Fruit fly (Drosophila melanogaster) whole organism, embryonic: Measurements from ENCODE around the gene CG15449.
A peak's percentile ranks its signal among the peaks of the same experiment; 100 is the strongest.

Experiments
- Adf1 ChIP-seq: fragments of 200-800 bp; sonication (Bioruptor generic); IDR thresholded peaks from 2 replicates; pipeline ENCODE4 v1.3.6; 2022; ENCODE audit warnings: missing biosample characterization, missing genetic modification characterization
- Aef1 ChIP-seq: fragments of 200-800 bp; sonication (Bioruptor generic); IDR thresholded peaks from 3 replicates; pipeline ENCODE4 v1.3.6; 2022; ENCODE audit warnings: missing biosample characterization, missing genetic modification characterization
- Antp ChIP-seq: fragments of 200-800 bp; sonication (Bioruptor generic); optimal IDR thresholded peaks from 3 replicates; lab custom pipeline; 2016; ENCODE audit warnings: missing biosample characterization, missing genetic modification characterization
- BtbVII ChIP-seq: fragments of 200-800 bp; sonication (Bioruptor generic); optimal IDR thresholded peaks from 3 replicates; lab custom pipeline; 2017; ENCODE audit warnings: missing biosample characterization, mild to moderate bottlenecking, missing genetic modification characterization
- Bteb2 ChIP-seq: fragments of 200-800 bp; sonication (Bioruptor generic); optimal IDR thresholded peaks from 2 replicates; lab custom pipeline; 2016; ENCODE audit warnings: missing biosample characterization, missing genetic modification characterization
- CG11085 ChIP-seq: fragments of 200-800 bp; sonication (Bioruptor generic); IDR thresholded peaks from 2 replicates; pipeline ENCODE4 v1.3.6; 2022; ENCODE audit warnings: missing biosample characterization, missing genetic modification characterization
- CG11456 ChIP-seq: fragments of 200-800 bp; sonication (Bioruptor generic); IDR thresholded peaks from 3 replicates; pipeline ENCODE4 v1.3.6; 2022; ENCODE audit warnings: missing biosample characterization, missing genetic modification characterization
- CG15073 ChIP-seq: fragments of 200-800 bp; sonication (Bioruptor generic); optimal IDR thresholded peaks from 2 replicates; lab custom pipeline; 2016; ENCODE audit warnings: missing biosample characterization, missing genetic modification characterization
- CG15479 ChIP-seq: fragments of 200-800 bp; sonication (Bioruptor generic); optimal IDR thresholded peaks from 3 replicates; lab custom pipeline; 2019; ENCODE audit warnings: missing biosample characterization, mild to moderate bottlenecking, missing genetic modification characterization, moderate library complexity
- CG15514 ChIP-seq: fragments of 200-800 bp; sonication (Bioruptor generic); optimal IDR thresholded peaks from 3 replicates; lab custom pipeline; 2017; ENCODE audit warnings: missing biosample characterization, missing genetic modification characterization, mild to moderate bottlenecking, moderate library complexity, missing genetic modification reagents
- CG16813 ChIP-seq: fragments of 200-800 bp; sonication (Bioruptor generic); IDR thresholded peaks from 3 replicates; pipeline ENCODE4 v1.3.6; 2022; ENCODE audit warnings: missing biosample characterization, missing genetic modification characterization; ENCODE audit not compliant: partially characterized antibody
- CG1832 ChIP-seq: fragments of 200-800 bp; sonication (Bioruptor generic); optimal IDR thresholded peaks from 2 replicates; lab custom pipeline; 2017; ENCODE audit warnings: missing biosample characterization, mild to moderate bottlenecking, missing genetic modification characterization, inconsistent platforms
- CG43689 ChIP-seq: fragments of 200-800 bp; sonication (Bioruptor generic); IDR thresholded peaks from 2 replicates; pipeline ENCODE4 v1.3.6; 2022; ENCODE audit warnings: missing biosample characterization, missing genetic modification characterization
- CG4707 ChIP-seq: fragments of 200-800 bp; sonication (Bioruptor generic); optimal IDR thresholded peaks from 2 replicates; lab custom pipeline; 2018; ENCODE audit warnings: missing biosample characterization, mild to moderate bottlenecking, missing genetic modification characterization, moderate library complexity
- CG8478 ChIP-seq: fragments of >200 bp; optimal IDR thresholded peaks from 2 replicates; lab custom pipeline; 2018
- CG9797 ChIP-seq: fragments of 200-800 bp; sonication (Bioruptor generic); optimal IDR thresholded peaks from 3 replicates; lab custom pipeline; 2018; ENCODE audit warnings: missing biosample characterization, mild to moderate bottlenecking, missing genetic modification characterization
- CG9876 ChIP-seq: fragments of 200-800 bp; sonication (Bioruptor generic); optimal IDR thresholded peaks from 2 replicates; lab custom pipeline; 2016; ENCODE audit warnings: missing biosample characterization, missing genetic modification characterization
- CG9932 ChIP-seq: fragments of 200-800 bp; sonication (Bioruptor generic); IDR thresholded peaks from 2 replicates; pipeline ENCODE4 v1.3.6; 2022; ENCODE audit warnings: missing biosample characterization, missing genetic modification characterization
- Camta ChIP-seq: fragments of 200-800 bp; sonication (Bioruptor generic); optimal IDR thresholded peaks from 2 replicates; lab custom pipeline; 2016; ENCODE audit warnings: missing biosample characterization, missing genetic modification characterization
- NC2α ChIP-seq: fragments of 200-800 bp; sonication (Bioruptor generic); optimal IDR thresholded peaks from 2 replicates; lab custom pipeline; 2016; ENCODE audit warnings: missing biosample characterization, missing genetic modification characterization
- Optix ChIP-seq: fragments of 200-800 bp; sonication (Bioruptor generic); IDR thresholded peaks from 3 replicates; pipeline ENCODE4 v1.3.6; 2022; ENCODE audit warnings: missing biosample characterization, missing genetic modification characterization
- Sin3A ChIP-seq: fragments of >200 bp; optimal IDR thresholded peaks from 2 replicates; lab custom pipeline; 2018
- Xbp1 ChIP-seq: fragments of 200-800 bp; sonication (Bioruptor generic); optimal IDR thresholded peaks from 3 replicates; lab custom pipeline; 2016; ENCODE audit warnings: missing biosample characterization, mild to moderate bottlenecking, missing genetic modification characterization
- bbx ChIP-seq: fragments of 200-800 bp; sonication (Bioruptor generic); IDR thresholded peaks from 2 replicates; pipeline ENCODE4 v1.3.6; 2022; ENCODE audit warnings: missing biosample characterization, missing genetic modification characterization; ENCODE audit not compliant: partially characterized antibody
- cad ChIP-seq: fragments of >200 bp; optimal IDR thresholded peaks from 2 replicates; lab custom pipeline; 2017; ENCODE audit warnings: missing biosample characterization, missing genetic modification characterization
- cg ChIP-seq: fragments of 200-800 bp; sonication (Bioruptor generic); optimal IDR thresholded peaks from 3 replicates; lab custom pipeline; 2019; ENCODE audit warnings: missing biosample characterization, mild to moderate bottlenecking, missing genetic modification characterization, moderate library complexity
- croc ChIP-seq: fragments of 200-800 bp; sonication (Bioruptor generic); conservative IDR thresholded peaks from 3 replicates; pipeline ENCODE4 v1.3.6; 2022; ENCODE audit warnings: missing biosample characterization, missing genetic modification characterization
- crol ChIP-seq: fragments of 200-800 bp; sonication (Bioruptor generic); IDR thresholded peaks from 2 replicates; pipeline ENCODE4 v1.3.6; 2022; ENCODE audit warnings: missing biosample characterization, missing genetic modification characterization
- cwo ChIP-seq: fragments of 200-800 bp; sonication (Bioruptor generic); optimal IDR thresholded peaks from 3 replicates; lab custom pipeline; 2017; ENCODE audit warnings: missing biosample characterization, missing genetic modification characterization, mild to moderate bottlenecking, moderate library complexity, missing genetic modification reagents
- da ChIP-seq: fragments of 200-800 bp; sonication (Bioruptor generic); optimal IDR thresholded peaks from 2 replicates; lab custom pipeline; 2016; ENCODE audit warnings: missing biosample characterization, missing genetic modification characterization
- dan ChIP-seq: fragments of 200-800 bp; sonication (Bioruptor generic); IDR thresholded peaks from 2 replicates; pipeline ENCODE4 v1.3.6; 2022; ENCODE audit warnings: missing biosample characterization, missing genetic modification characterization
- dati ChIP-seq: fragments of 200-800 bp; sonication (Bioruptor generic); IDR thresholded peaks from 2 replicates; pipeline ENCODE4 v1.3.6; 2022; ENCODE audit warnings: missing biosample characterization, missing genetic modification characterization
- emc ChIP-seq: fragments of 200-800 bp; sonication (Bioruptor generic); optimal IDR thresholded peaks from 2 replicates; lab custom pipeline; 2016; ENCODE audit warnings: missing biosample characterization, missing genetic modification characterization
- gce ChIP-seq: fragments of 200-800 bp; sonication (Bioruptor generic); IDR thresholded peaks from 3 replicates; pipeline ENCODE4 v1.3.6; 2022; ENCODE audit warnings: missing biosample characterization, missing genetic modification characterization
- grau ChIP-seq: fragments of 200-800 bp; optimal IDR thresholded peaks from 3 replicates; lab custom pipeline; 2019; ENCODE audit warnings: missing biosample characterization, mild to moderate bottlenecking, missing genetic modification characterization, moderate library complexity
- hth ChIP-seq: fragments of >200 bp; optimal IDR thresholded peaks from 2 replicates; lab custom pipeline; 2017; ENCODE audit warnings: inconsistent platforms
- kay ChIP-seq: fragments of 200-800 bp; sonication (Bioruptor generic); optimal IDR thresholded peaks from 2 replicates; lab custom pipeline; 2016; ENCODE audit warnings: missing biosample characterization, missing genetic modification characterization
- ken ChIP-seq: fragments of 200-800 bp; sonication (Bioruptor generic); IDR thresholded peaks from 3 replicates; pipeline ENCODE4 v1.3.6; 2022; ENCODE audit warnings: missing biosample characterization, missing genetic modification characterization
- kni ChIP-seq: fragments of 200-800 bp; sonication (Bioruptor generic); optimal IDR thresholded peaks from 3 replicates; lab custom pipeline; 2017; ENCODE audit warnings: mild to moderate bottlenecking, missing biosample characterization, missing genetic modification reagents, missing genetic modification characterization
- nom ChIP-seq: fragments of 200-800 bp; sonication (Bioruptor generic); optimal IDR thresholded peaks from 2 replicates; lab custom pipeline; 2017; ENCODE audit warnings: missing biosample characterization, missing genetic modification characterization, mild to moderate bottlenecking, moderate library complexity, missing genetic modification reagents
- pb ChIP-seq: fragments of 200-800 bp; sonication (Bioruptor generic); optimal IDR thresholded peaks from 3 replicates; lab custom pipeline; 2016; ENCODE audit warnings: missing biosample characterization, missing genetic modification characterization
- pros ChIP-seq: fragments of 200-800 bp; sonication (Bioruptor generic); optimal IDR thresholded peaks from 3 replicates; lab custom pipeline; 2019; ENCODE audit warnings: missing biosample characterization, mild to moderate bottlenecking, missing genetic modification characterization, moderate library complexity
- rib ChIP-seq: fragments of 200-800 bp; sonication (Bioruptor generic); IDR thresholded peaks from 2 replicates; pipeline ENCODE4 v1.3.6; 2022; ENCODE audit warnings: missing biosample characterization, missing genetic modification characterization
- sd ChIP-seq: fragments of 200-800 bp; sonication (Bioruptor generic); optimal IDR thresholded peaks from 3 replicates; lab custom pipeline; 2018; ENCODE audit warnings: missing biosample characterization, mild to moderate bottlenecking, missing genetic modification characterization, moderate library complexity
- sima ChIP-seq: fragments of 200-800 bp; sonication (Bioruptor generic); optimal IDR thresholded peaks from 2 replicates; lab custom pipeline; 2016; ENCODE audit warnings: missing biosample characterization, missing genetic modification characterization
- so ChIP-seq: fragments of 200-800 bp; sonication (Bioruptor generic); IDR thresholded peaks from 3 replicates; pipeline ENCODE4 v1.3.6; 2022; ENCODE audit warnings: missing biosample characterization, missing genetic modification characterization
- ssp ChIP-seq: fragments of 200-800 bp; sonication (Bioruptor generic); IDR thresholded peaks from 2 replicates; pipeline ENCODE4 v1.3.6; 2022; ENCODE audit warnings: missing biosample characterization, missing genetic modification characterization
- tna ChIP-seq: fragments of 200-800 bp; sonication (Bioruptor generic); IDR thresholded peaks from 2 replicates; pipeline ENCODE4 v1.3.6; 2022; ENCODE audit warnings: missing biosample characterization, missing genetic modification characterization; ENCODE audit not compliant: partially characterized antibody
- vvl ChIP-seq: fragments of 200-800 bp; sonication (Bioruptor generic); IDR thresholded peaks from 2 replicates; pipeline ENCODE4 v1.3.6; 2022; ENCODE audit warnings: missing biosample characterization, missing genetic modification characterization
- z ChIP-seq: fragments of 200-800 bp; sonication (Bioruptor generic); IDR thresholded peaks from 3 replicates; pipeline ENCODE4 v1.3.6; 2022; ENCODE audit warnings: missing biosample characterization, missing genetic modification characterization
- zfh1 ChIP-seq: fragments of 200-800 bp; sonication (Bioruptor generic); IDR thresholded peaks from 3 replicates; pipeline ENCODE4 v1.3.6; 2022; ENCODE audit warnings: missing biosample characterization, missing genetic modification characterization

CG15449 gene

DNA sequence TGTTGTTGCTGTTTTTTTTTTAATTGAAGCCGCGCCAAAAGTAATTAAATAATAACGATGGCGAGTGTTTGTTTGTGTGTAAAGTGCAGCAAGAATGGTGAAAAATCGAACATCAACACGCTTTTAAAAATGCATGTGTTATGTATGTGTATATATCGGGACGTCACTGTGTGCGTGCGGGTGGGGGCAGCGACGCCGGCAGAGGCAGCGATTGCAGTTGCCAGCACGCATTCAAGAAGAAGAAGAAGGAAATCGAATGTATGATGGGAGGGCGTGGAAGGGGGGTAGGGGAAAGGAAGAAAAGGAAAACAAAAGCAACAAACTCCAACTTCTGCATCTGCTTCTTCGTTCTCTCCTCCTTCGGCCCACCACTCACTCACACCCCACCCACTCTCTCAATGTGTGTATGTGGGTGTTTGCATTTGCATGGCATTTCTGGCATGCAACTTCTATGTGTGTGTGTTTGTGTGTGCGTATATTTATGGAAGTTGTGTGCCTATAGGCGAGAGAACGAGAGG lies 14.6 kb upstream of the CG15449 start (continued):
- TF ChIP-seq Bteb2 (GFP tag; lab: Kevin White, UChicago): no peak
- peak; percentile 12; the same call in 1 of the 2 replicates for TF ChIP-seq vvl
- peak; percentile 93 for TF ChIP-seq crol (GFP tag; lab: Robert Waterston, UW)
- TF ChIP-seq Optix (GFP tag; lab: Robert Waterston, UW): no peak
- peak; percentile 75 for TF ChIP-seq CG15073 (GFP tag; lab: Kevin White, UChicago)
- TF ChIP-seq cwo (GFP tag; lab: Kevin White, UChicago): no peak
- no peak for TF ChIP-seq zfh1 (GFP tag; lab: Robert Waterston, UW)
- TF ChIP-seq rib: peak; percentile 20; the same call in 1 of the 2 replicates
- no peak for TF ChIP-seq kay (GFP tag; lab: Kevin White, UChicago)
- TF ChIP-seq grau (tag; lab: Kevin White, UChicago): no peak
- TF ChIP-seq hth: no peak
- peak; percentile 10 for TF ChIP-seq pros (GFP tag; lab: Kevin White, UChicago)
- no peak for TF ChIP-seq CG9876
- TF ChIP-seq kni (GFP tag; lab: Kevin White, UChicago): peak; percentile 15
- TF ChIP-seq CG9932: no peak
- TF ChIP-seq ken (GFP tag; lab: Robert Waterston, UW): 0 out of 3 replicates have a peak, but pooled peaks have one; percentile 28
- no peak for TF ChIP-seq NC2α (GFP tag; lab: Kevin White, UChicago)
- TF ChIP-seq pb (GFP tag; lab: Kevin White, UChicago): no peak
- TF ChIP-seq CG15479 (GFP tag; lab: Kevin White, UChicago): no peak
- TF ChIP-seq gce (GFP tag; lab: Robert Waterston, UW): 0 out of 3 replicates have a peak, but pooled peaks have one; percentile 13
- TF ChIP-seq Adf1: peak; percentile 31; the same call in 1 of the 2 replicates
- TF ChIP-seq da: no peak
- TF ChIP-seq sd (tag; lab: Kevin White, UChicago): peak; percentile 60
- TF ChIP-seq CG8478 (lab: Kevin White, UChicago): no peak
- 0 out of 3 replicates have a peak, but pooled peaks have one; percentile 15 for TF ChIP-seq z (GFP tag; lab: Robert Waterston, UW)
- no peak for TF ChIP-seq emc (GFP tag; lab: Kevin White, UChicago)
- TF ChIP-seq BtbVII (GFP tag; lab: Kevin White, UChicago): no peak
- TF ChIP-seq so: no peak
- peak; percentile 81 for TF ChIP-seq cg (GFP tag; lab: Kevin White, UChicago)

DNA sequence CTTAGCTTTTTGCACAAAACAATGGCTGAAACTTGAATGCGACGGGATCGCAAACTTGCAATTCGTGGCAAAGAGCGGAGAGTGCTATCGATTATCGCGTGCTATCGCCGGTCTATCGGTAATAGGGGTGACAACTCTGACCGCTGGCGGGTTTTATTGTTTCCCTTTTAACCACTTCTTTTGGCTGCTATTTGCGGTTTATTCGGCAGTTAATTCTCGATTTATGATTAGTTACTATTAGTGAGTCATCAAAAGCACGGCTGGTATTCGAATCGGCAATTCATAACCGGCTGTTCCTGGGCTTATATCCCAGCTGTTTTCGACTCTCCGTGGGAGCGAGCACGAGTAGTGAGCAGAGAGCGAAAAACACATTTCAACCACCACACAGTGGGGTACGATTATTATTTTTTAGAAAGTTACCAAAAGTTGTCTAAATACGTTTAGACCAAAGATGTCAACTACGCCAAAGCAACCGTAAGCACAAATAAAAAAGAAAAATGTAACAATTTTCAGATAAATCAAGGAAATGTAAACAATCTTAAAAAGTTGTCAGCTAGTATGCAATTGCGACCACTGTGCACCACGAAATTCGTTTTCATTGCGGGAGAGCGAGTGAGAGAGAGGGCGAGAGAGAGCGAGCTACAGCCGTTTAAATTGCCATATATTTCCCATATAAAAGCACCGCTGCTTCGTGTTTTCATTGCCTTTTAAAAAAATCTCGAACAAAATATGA lies 13.6 kb upstream of the CG15449 start, which contains the start of the genes Stt3A and bves:
Stt3A (minus strand) TSS at position 89 of the 733 bp plus-strand sequence.
bves (plus strand) TSS at position 115 of the 733 bp plus-strand sequence.
- TF ChIP-seq ssp (GFP tag; lab: Robert Waterston, UW) (peak; percentile 86), tna (GFP tag; lab: Robert Waterston, UW) (peak; percentile 23; the same call in 1 of the 2 replicates), Antp (GFP tag; lab: Kevin White, UChicago) (peak; percentile 99), CG15514 (GFP tag; lab: Kevin White, UChicago) (peak; percentile 94), CG1832 (GFP tag; lab: Kevin White, UChicago) (peak; percentile 36), nom (peak; percentile 96), Xbp1 (GFP tag; lab: Kevin White, UChicago) (peak; percentile 98), dan (GFP tag; lab: Robert Waterston, UW) (peak; percentile 84), croc (GFP tag; lab: Robert Waterston, UW) (peak; percentile 94), Sin3A (lab: Kevin White, UChicago) (no peak), bbx (GFP tag; lab: Robert Waterston, UW) (peak; percentile 32; the same call in 1 of the 2 replicates), sima (GFP tag; lab: Kevin White, UChicago) (peak; percentile 95), CG11085 (peak; percentile 89), CG4707 (peak; percentile 100), cad (GFP tag; lab: Kevin White, UChicago) (no peak), CG9797 (GFP tag; lab: Kevin White, UChicago) (peak; percentile 67), Camta (GFP tag; lab: Kevin White, UChicago) (peak; percentile 98), CG43689 (GFP tag; lab: Robert Waterston, UW) (peak; percentile 94), CG11456 (GFP tag; lab: Robert Waterston, UW) (peak; percentile 95), Aef1 (GFP tag; lab: Robert Waterston, UW) (peak; percentile 94), dati (peak; percentile 81), CG16813 (peak; percentile 59; the same call in 2 of the 3 replicates)
